Fruit fly (Drosophila melanogaster): ENCODE data around the gene salm.
A peak's percentile ranks its signal among the peaks of the same experiment; 100 is the strongest.

The salm gene

dm6 chr2L:11429529-11429928 lies 15.9 kb downstream of the salm start:
- TF ChIP-seq CG3032 (tag; optimal IDR thresholded peaks at IDR 0.05) (no peak), esn (GFP tag; optimal IDR thresholded peaks at IDR 0.05) (no peak), Eip93F (GFP tag; optimal IDR thresholded peaks at IDR 0.05) (no peak), Blimp-1 (GFP tag; optimal IDR thresholded peaks at IDR 0.05) (no peak), spab (GFP tag; optimal IDR thresholded peaks at IDR 0.05) (no peak), CG6808 (GFP tag; optimal IDR thresholded peaks at IDR 0.05) (no peak), CG1621 (tag; optimal IDR thresholded peaks at IDR 0.05) (no peak), fkh (GFP tag; optimal IDR thresholded peaks at IDR 0.05) (no peak), CG8119 (GFP tag; IDR thresholded peaks at IDR 0.05) (no peak), acj6 (GFP tag; optimal IDR thresholded peaks at IDR 0.05) (no peak), pdm3 (GFP tag; optimal IDR thresholded peaks at IDR 0.05) (no peak), Sox15 (GFP tag; optimal IDR thresholded peaks at IDR 0.05) (no peak), CG9139 (GFP tag; optimal IDR thresholded peaks at IDR 0.05) (no peak), lz (GFP tag; optimal IDR thresholded peaks at IDR 0.05) (no peak), vri (GFP tag; optimal IDR thresholded peaks at IDR 0.05) (no peak), Hr38 (GFP tag; optimal IDR thresholded peaks at IDR 0.05) (no peak), CG34406 (GFP tag; optimal IDR thresholded peaks at IDR 0.05) (no peak)

dm6 chr2L:11427656-11428055 lies 17.8 kb downstream of the salm start:
- no peak for TF ChIP-seq CG9139 (GFP tag; optimal IDR thresholded peaks at IDR 0.05)
- TF ChIP-seq Hr39 (GFP tag; optimal IDR thresholded peaks at IDR 0.05) = no peak
- TF ChIP-seq Lpt (GFP tag; optimal IDR thresholded peaks at IDR 0.05) = peak; percentile 44
- TF ChIP-seq achi (GFP tag; optimal IDR thresholded peaks at IDR 0.05) = no peak
- no peak for TF ChIP-seq CG8319 (GFP tag; optimal IDR thresholded peaks at IDR 0.05)
- no peak for TF ChIP-seq Sox14 (GFP tag; optimal IDR thresholded peaks at IDR 0.05)
- TF ChIP-seq vri (GFP tag; optimal IDR thresholded peaks at IDR 0.05) = no peak
- peak; percentile 73 for TF ChIP-seq CG32006 (GFP tag; optimal IDR thresholded peaks at IDR 0.05)
- no peak for TF ChIP-seq Eip75B (GFP tag; optimal IDR thresholded peaks at IDR 0.05)
- TF ChIP-seq Gug (GFP tag; IDR thresholded peaks at IDR 0.05) = 0 out of 2 replicates have a peak, but pooled peaks have one; percentile 30
- TF ChIP-seq Eip93F (GFP tag; optimal IDR thresholded peaks at IDR 0.05) = no peak
- no peak for TF ChIP-seq fkh (GFP tag; optimal IDR thresholded peaks at IDR 0.05)
- no peak for TF ChIP-seq cyc (GFP tag; optimal IDR thresholded peaks at IDR 0.05)
- TF ChIP-seq net (GFP tag; optimal IDR thresholded peaks at IDR 0.05) = no peak
- TF ChIP-seq CG7368 (GFP tag; optimal IDR thresholded peaks at IDR 0.05) = no peak
- no peak for TF ChIP-seq CG6808 (GFP tag; optimal IDR thresholded peaks at IDR 0.05)
- peak; percentile 67 for TF ChIP-seq CG6163 (GFP tag; IDR thresholded peaks at IDR 0.05)
- peak; percentile 48 for TF ChIP-seq svp (GFP tag)
- peak in 1 of 2 experiments; percentile 71 for TF ChIP-seq salr (GFP tag; optimal IDR thresholded peaks at IDR 0.05)
- TF ChIP-seq Eip78C (GFP tag) = peak; percentile 47
- no peak for TF ChIP-seq CG16779 (tag; optimal IDR thresholded peaks at IDR 0.05)
- no peak for TF ChIP-seq CG3919 (GFP tag; optimal IDR thresholded peaks at IDR 0.05)
- no peak for TF ChIP-seq Blimp-1 (GFP tag; optimal IDR thresholded peaks at IDR 0.05)
- no peak for TF ChIP-seq Ets96B (tag; optimal IDR thresholded peaks at IDR 0.05)
- no peak for TF ChIP-seq CG1621 (tag; optimal IDR thresholded peaks at IDR 0.05)
- peak; percentile 81 for TF ChIP-seq eg (GFP tag; IDR thresholded peaks at IDR 0.05)
- TF ChIP-seq CG15336 (GFP tag; IDR thresholded peaks at IDR 0.05) = peak; percentile 81
- no peak for TF ChIP-seq topi (GFP tag; optimal IDR thresholded peaks at IDR 0.05)
- no peak for TF ChIP-seq CG6792 (GFP tag; optimal IDR thresholded peaks at IDR 0.05)
- TF ChIP-seq fd85E (GFP tag; optimal IDR thresholded peaks at IDR 0.05) = no peak
- TF ChIP-seq Hr4 (GFP tag; optimal IDR thresholded peaks at IDR 0.05) = peak; percentile 58
- TF ChIP-seq CG3032 (tag; optimal IDR thresholded peaks at IDR 0.05) = no peak
- no peak for TF ChIP-seq CG8632 (GFP tag; optimal IDR thresholded peaks at IDR 0.05)
- TF ChIP-seq CG6276 (GFP tag; optimal IDR thresholded peaks at IDR 0.05) = peak; percentile 70
- no peak for TF ChIP-seq Hr38 (GFP tag; optimal IDR thresholded peaks at IDR 0.05)
- no peak for TF ChIP-seq CG34406 (GFP tag; optimal IDR thresholded peaks at IDR 0.05)
- peak; percentile 38 for TF ChIP-seq CG4318 (GFP tag; optimal IDR thresholded peaks at IDR 0.05)
- TF ChIP-seq Sox15 (GFP tag; optimal IDR thresholded peaks at IDR 0.05) = no peak
- TF ChIP-seq OdsH (GFP tag; optimal IDR thresholded peaks at IDR 0.05) = peak; percentile 21
- TF ChIP-seq CG10669 (GFP tag; optimal IDR thresholded peaks at IDR 0.05) = no peak
- TF ChIP-seq CG11902 (GFP tag; optimal IDR thresholded peaks at IDR 0.05) = no peak
- TF ChIP-seq dac (GFP tag; optimal IDR thresholded peaks at IDR 0.05) = peak; percentile 17
- peak; percentile 22; the same call in 1 of the 2 replicates for TF ChIP-seq CG11294 (GFP tag; IDR thresholded peaks at IDR 0.05)
- no peak for TF ChIP-seq CG11762 (GFP tag; optimal IDR thresholded peaks at IDR 0.05; ENCODE audit: insufficient read depth)
